Fruit fly (Drosophila melanogaster) whole organism, adult: ENCODE results near the gene CG42238.

ENCODE experiments used
- CG5204 ChIP-seq: fragments of 200-800 bp; sonication (Bioruptor generic); optimal IDR thresholded peaks from 2 replicates; lab custom pipeline; 2016; ENCODE audit warnings: missing biosample characterization, missing genetic modification characterization
- CG7101 ChIP-seq: fragments of 200-800 bp; sonication (Bioruptor generic); optimal IDR thresholded peaks from 2 replicates; lab custom pipeline; 2018; ENCODE audit warnings: missing biosample characterization, mild to moderate bottlenecking, missing genetic modification characterization, moderate library complexity
- Clk ChIP-seq: fragments of 200-800 bp; sonication (Bioruptor generic); optimal IDR thresholded peaks from 2 replicates; lab custom pipeline; 2017; ENCODE audit warnings: missing biosample characterization, missing genetic modification characterization
- Hr96 ChIP-seq: fragments of 200-800 bp; sonication (Bioruptor generic); optimal IDR thresholded peaks from 2 replicates; lab custom pipeline; 2016; ENCODE audit warnings: missing biosample characterization, missing genetic modification characterization
- Mnt ChIP-seq: fragments of 200-800 bp; sonication (Bioruptor generic); optimal IDR thresholded peaks from 2 replicates; lab custom pipeline; 2016; ENCODE audit warnings: missing biosample characterization, mild to moderate bottlenecking, missing genetic modification characterization
- cic ChIP-seq: fragments of 200-800 bp; sonication (Bioruptor generic); optimal IDR thresholded peaks from 2 replicates; lab custom pipeline; 2017; ENCODE audit warnings: missing biosample characterization, mild to moderate bottlenecking, missing genetic modification characterization, moderate library complexity
- cnc ChIP-seq, 2 experiments: fragments of >200 bp; optimal IDR thresholded peaks; 2 replicates each; lab custom pipeline; 2017
- kay ChIP-seq: fragments of 200-800 bp; sonication (Bioruptor generic); peaks from one replicate; lab custom pipeline; 2016; ENCODE audit warnings: missing biosample characterization, missing genetic modification characterization, borderline replicate concordance
- ovo ChIP-seq: fragments of 200-800 bp; sonication (Bioruptor generic); optimal IDR thresholded peaks from 2 replicates; lab custom pipeline; 2016; ENCODE audit warnings: missing biosample characterization, missing genetic modification characterization

DNA sequence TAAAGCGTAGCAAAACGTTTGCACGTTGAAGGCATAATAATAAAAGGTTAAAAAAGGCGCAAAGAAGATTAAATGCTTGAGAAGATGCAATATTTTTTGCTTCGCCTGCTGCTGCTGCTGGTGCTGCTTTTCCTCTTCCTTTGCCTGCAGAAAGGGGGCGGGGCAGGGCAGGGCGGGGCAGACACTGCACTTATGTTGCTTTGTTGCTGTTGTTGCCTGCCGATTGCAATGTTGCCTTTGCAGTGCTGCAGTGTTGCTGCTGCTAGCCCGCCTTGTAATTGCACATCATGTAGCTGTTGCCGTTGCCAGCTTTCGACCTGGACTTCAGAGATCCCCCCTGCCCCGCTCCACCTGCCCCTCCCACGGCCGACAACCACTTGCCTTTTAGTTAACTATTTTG is 36.5 kb downstream of the CG42238 start:
- no peak for TF ChIP-seq CG7101 (tag; lab: Kevin White, UChicago)
- no peak for TF ChIP-seq cic (GFP tag; lab: Kevin White, UChicago)
- TF ChIP-seq CG5204 (GFP tag; lab: Kevin White, UChicago) = no peak
- no peak for TF ChIP-seq Hr96
- TF ChIP-seq ovo (GFP tag; lab: Kevin White, UChicago) = no peak
- no peak for TF ChIP-seq Mnt (GFP tag; lab: Kevin White, UChicago)
- TF ChIP-seq kay (GFP tag; lab: Kevin White, UChicago) = no peak
- TF ChIP-seq cnc (optimal IDR thresholded peaks at IDR 0.05; lab: Kevin White, UChicago) = no peak
- no peak for TF ChIP-seq Clk
